Fruit fly (Drosophila melanogaster) whole organism, adult: Measurements from ENCODE around the gene CG5217.

Experiments
- CG11617 ChIP-seq: fragments of 200-800 bp; sonication (Bioruptor generic); optimal IDR thresholded peaks from 2 replicates; lab custom pipeline; 2017; ENCODE audit warnings: mild to moderate bottlenecking, missing biosample characterization, missing genetic modification reagents, missing genetic modification characterization
- CG12768 ChIP-seq: fragments of 200-800 bp; sonication (Bioruptor generic); optimal IDR thresholded peaks from 2 replicates; lab custom pipeline; 2017; ENCODE audit warnings: missing biosample characterization, missing genetic modification characterization, mild to moderate bottlenecking, moderate library complexity, missing genetic modification reagents
- CG14711 ChIP-seq: fragments of 200-800 bp; sonication (Bioruptor generic); optimal IDR thresholded peaks from 2 replicates; lab custom pipeline; 2018; ENCODE audit warnings: missing biosample characterization, mild to moderate bottlenecking, missing genetic modification characterization, moderate library complexity
- CG1620 ChIP-seq: fragments of 200-800 bp; sonication (Bioruptor generic); optimal IDR thresholded peaks from 2 replicates; lab custom pipeline; 2016; ENCODE audit warnings: missing biosample characterization, missing genetic modification characterization
- CG33017 ChIP-seq: fragments of 200-800 bp; sonication (Bioruptor generic); optimal IDR thresholded peaks from 2 replicates; lab custom pipeline; 2018; ENCODE audit warnings: missing biosample characterization, mild to moderate bottlenecking, missing genetic modification characterization, moderate library complexity
- CG5204 ChIP-seq: fragments of 200-800 bp; sonication (Bioruptor generic); optimal IDR thresholded peaks from 2 replicates; lab custom pipeline; 2016; ENCODE audit warnings: missing biosample characterization, missing genetic modification characterization
- CG7045 ChIP-seq: fragments of 200-800 bp; sonication (Bioruptor generic); optimal IDR thresholded peaks from 2 replicates; lab custom pipeline; 2017; ENCODE audit warnings: missing biosample characterization, mild to moderate bottlenecking, missing genetic modification characterization
- CG7101 ChIP-seq: fragments of 200-800 bp; sonication (Bioruptor generic); optimal IDR thresholded peaks from 2 replicates; lab custom pipeline; 2018; ENCODE audit warnings: missing biosample characterization, mild to moderate bottlenecking, missing genetic modification characterization, moderate library complexity
- Clk ChIP-seq: fragments of 200-800 bp; sonication (Bioruptor generic); optimal IDR thresholded peaks from 2 replicates; lab custom pipeline; 2017; ENCODE audit warnings: missing biosample characterization, missing genetic modification characterization
- Crg-1 ChIP-seq: fragments of 200-800 bp; sonication (Bioruptor generic); optimal IDR thresholded peaks from 2 replicates; lab custom pipeline; 2016; ENCODE audit warnings: missing biosample characterization, missing genetic modification characterization
- Hr96 ChIP-seq: fragments of 200-800 bp; sonication (Bioruptor generic); optimal IDR thresholded peaks from 2 replicates; lab custom pipeline; 2016; ENCODE audit warnings: missing biosample characterization, missing genetic modification characterization
- Mnt ChIP-seq: fragments of 200-800 bp; sonication (Bioruptor generic); optimal IDR thresholded peaks from 2 replicates; lab custom pipeline; 2016; ENCODE audit warnings: missing biosample characterization, mild to moderate bottlenecking, missing genetic modification characterization
- bab1 ChIP-seq: fragments of 200-800 bp; sonication (Bioruptor generic); optimal IDR thresholded peaks from 3 replicates; lab custom pipeline; 2019; ENCODE audit warnings: missing biosample characterization, mild to moderate bottlenecking, missing genetic modification characterization, moderate library complexity
- cic ChIP-seq: fragments of 200-800 bp; sonication (Bioruptor generic); optimal IDR thresholded peaks from 2 replicates; lab custom pipeline; 2017; ENCODE audit warnings: missing biosample characterization, mild to moderate bottlenecking, missing genetic modification characterization, moderate library complexity
- cnc ChIP-seq, 2 experiments: fragments of >200 bp; optimal IDR thresholded peaks; 2 replicates each; lab custom pipeline; 2017
- kay ChIP-seq: fragments of 200-800 bp; sonication (Bioruptor generic); peaks from one replicate; lab custom pipeline; 2016; ENCODE audit warnings: missing biosample characterization, missing genetic modification characterization, borderline replicate concordance
- ovo ChIP-seq: fragments of 200-800 bp; sonication (Bioruptor generic); optimal IDR thresholded peaks from 2 replicates; lab custom pipeline; 2016; ENCODE audit warnings: missing biosample characterization, missing genetic modification characterization
- pad ChIP-seq: fragments of 200-800 bp; sonication (Bioruptor generic); optimal IDR thresholded peaks from 3 replicates; lab custom pipeline; 2017; ENCODE audit warnings: missing biosample characterization, missing genetic modification characterization, mild to moderate bottlenecking, moderate library complexity, missing genetic modification reagents
- tj ChIP-seq: fragments of 200-800 bp; sonication (Bioruptor generic); optimal IDR thresholded peaks from 3 replicates; lab custom pipeline; 2017; ENCODE audit warnings: missing biosample characterization, mild to moderate bottlenecking, missing genetic modification characterization, moderate library complexity
- toe ChIP-seq: fragments of 200-800 bp; sonication (Bioruptor generic); optimal IDR thresholded peaks from 2 replicates; lab custom pipeline; 2016; ENCODE audit warnings: missing biosample characterization, missing genetic modification characterization

CG5217 gene

DNA sequence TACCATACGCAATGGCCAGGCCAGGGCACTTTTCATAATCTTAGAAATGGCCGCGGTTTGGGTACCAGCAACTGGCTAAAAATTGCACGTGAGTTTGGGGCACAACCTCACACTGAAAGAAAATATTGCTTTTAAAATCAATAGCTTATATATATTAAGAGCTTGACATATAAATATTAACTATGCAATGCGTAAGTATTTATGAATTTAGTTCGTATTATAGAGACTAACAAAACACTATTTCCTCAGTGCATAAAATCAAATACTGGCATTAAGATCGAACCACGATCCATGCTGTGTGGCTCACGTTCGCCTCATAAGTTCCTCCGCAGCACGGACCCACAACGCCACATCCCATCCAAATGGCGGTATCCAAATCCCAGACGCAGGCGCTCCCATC is 35.6 kb upstream of the CG5217 start:
- no peak for TF ChIP-seq ovo
- no peak for TF ChIP-seq CG1620 (GFP tag; lab: Kevin White, UChicago)
- TF ChIP-seq toe: no peak
- no peak for TF ChIP-seq CG7101
- TF ChIP-seq CG5204 (GFP tag; lab: Kevin White, UChicago): no peak
- TF ChIP-seq CG11617 (GFP tag; lab: Kevin White, UChicago): no peak
- TF ChIP-seq Crg-1 (GFP tag; lab: Kevin White, UChicago): no peak
- TF ChIP-seq CG14711: no peak
- TF ChIP-seq bab1 (GFP tag; lab: Kevin White, UChicago): no peak
- TF ChIP-seq cnc (optimal IDR thresholded peaks at IDR 0.05; lab: Kevin White, UChicago): no peak

- no peak for TF ChIP-seq CG11617 (GFP tag; lab: Kevin White, UChicago)
- TF ChIP-seq CG33017 (tag; lab: Kevin White, UChicago): no peak
- TF ChIP-seq Hr96: no peak
- TF ChIP-seq Crg-1 (GFP tag; lab: Kevin White, UChicago): no peak
- TF ChIP-seq cnc (optimal IDR thresholded peaks at IDR 0.05; lab: Kevin White, UChicago): no peak
- no peak for TF ChIP-seq CG7101
- TF ChIP-seq CG14711: no peak
- no peak for TF ChIP-seq CG5204 (GFP tag; lab: Kevin White, UChicago)
Measured at dm6 chr3R:19282832-19283231, 34.9 kb upstream of the CG5217 start.

dm6 chr3R:19282240-19282639 is 34.3 kb upstream of the CG5217 start:
- TF ChIP-seq CG1620 (GFP tag; lab: Kevin White, UChicago): no peak
- TF ChIP-seq Crg-1 (GFP tag; lab: Kevin White, UChicago): no peak
- no peak for TF ChIP-seq Clk
- no peak for TF ChIP-seq toe
- no peak for TF ChIP-seq CG7101
- no peak for TF ChIP-seq CG7045 (GFP tag; lab: Kevin White, UChicago)

DNA sequence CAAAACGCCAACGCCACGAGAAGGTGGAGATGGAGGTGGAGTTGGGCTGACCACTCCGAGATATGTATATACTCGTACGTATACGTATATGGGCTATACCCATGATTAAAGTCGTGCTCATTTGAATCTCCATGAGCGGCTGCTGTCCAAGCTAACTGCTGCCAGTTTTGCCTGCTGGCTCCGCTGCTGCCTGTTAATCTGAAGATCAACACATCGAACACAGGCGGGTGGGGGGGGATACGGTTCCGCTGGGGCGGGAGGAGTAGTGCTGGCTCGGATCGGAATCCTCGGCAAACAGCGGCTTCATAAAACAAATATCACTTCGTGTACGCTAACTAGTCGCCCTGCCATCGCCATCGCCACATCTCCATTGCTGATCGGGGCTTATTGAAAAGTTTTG is 28.2 kb upstream of the CG5217 start:
- TF ChIP-seq CG12768: no peak
- no peak for TF ChIP-seq CG11617 (GFP tag; lab: Kevin White, UChicago)
- no peak for TF ChIP-seq Clk
- TF ChIP-seq pad (GFP tag; lab: Kevin White, UChicago): no peak
- no peak for TF ChIP-seq Crg-1 (GFP tag; lab: Kevin White, UChicago)

DNA sequence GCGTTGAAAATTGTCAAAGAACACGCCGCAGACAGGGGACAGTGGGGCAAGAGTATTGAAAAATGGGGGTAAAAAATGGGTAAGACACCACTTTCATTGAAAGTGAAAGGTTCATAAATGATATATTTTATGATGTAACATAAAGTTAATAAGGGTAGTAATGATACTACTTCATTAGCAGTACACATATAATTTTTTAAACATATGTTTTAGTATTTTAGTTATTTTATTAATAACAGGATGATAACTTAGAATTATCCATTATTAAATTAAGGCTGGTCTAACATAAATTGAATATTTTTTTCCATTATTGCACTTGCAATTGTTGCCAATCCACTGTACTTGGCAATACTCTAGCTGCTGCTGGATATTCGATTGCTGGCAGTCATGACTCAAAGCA is 26.1 kb upstream of the CG5217 start:
- TF ChIP-seq CG12768: no peak
- no peak for TF ChIP-seq ovo
- TF ChIP-seq toe: no peak
- TF ChIP-seq CG7101: no peak
- no peak for TF ChIP-seq Mnt (GFP tag; lab: Kevin White, UChicago)
- no peak for TF ChIP-seq cic

DNA sequence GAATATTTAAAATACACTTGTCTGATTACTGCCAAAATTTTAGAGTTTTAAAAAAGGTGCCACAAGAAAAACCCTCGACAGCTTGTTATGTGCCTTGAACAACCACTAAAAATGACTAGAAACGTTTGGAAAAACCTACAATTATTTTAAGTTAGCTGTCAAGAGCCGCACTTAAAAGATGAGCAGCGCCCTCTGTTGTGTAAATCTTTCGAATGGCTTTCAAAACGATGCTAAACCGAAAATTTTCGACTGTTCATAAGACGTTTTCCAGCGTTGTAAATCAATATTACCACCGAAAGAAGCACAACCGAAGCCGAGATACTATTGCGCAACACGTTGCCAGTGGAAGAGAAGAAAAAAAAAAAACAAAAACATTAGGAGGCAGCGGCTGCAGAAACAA is 23.2 kb upstream of the CG5217 start:
- TF ChIP-seq tj (GFP tag; lab: Kevin White, UChicago) (no peak), toe (no peak), CG14711 (no peak), Crg-1 (GFP tag; lab: Kevin White, UChicago) (no peak), CG12768 (no peak), CG1620 (GFP tag; lab: Kevin White, UChicago) (no peak), CG33017 (tag; lab: Kevin White, UChicago) (no peak), Clk (no peak), CG7101 (no peak), cic (no peak), bab1 (GFP tag; lab: Kevin White, UChicago) (no peak), cnc (optimal IDR thresholded peaks at IDR 0.05; lab: Kevin White, UChicago) (no peak), Mnt (GFP tag; lab: Kevin White, UChicago) (no peak), CG5204 (GFP tag; lab: Kevin White, UChicago) (no peak)

dm6 chr3R:19264789-19265188 is 16.9 kb upstream of the CG5217 start:
- TF ChIP-seq cic (no peak), ovo (no peak), CG33017 (tag; lab: Kevin White, UChicago) (no peak), CG14711 (no peak), toe (no peak), CG7101 (no peak), CG12768 (no peak), Mnt (GFP tag; lab: Kevin White, UChicago) (no peak), cnc (optimal IDR thresholded peaks at IDR 0.05; lab: Kevin White, UChicago) (no peak), Crg-1 (GFP tag; lab: Kevin White, UChicago) (no peak), CG1620 (GFP tag; lab: Kevin White, UChicago) (no peak), kay (no peak)

- TF ChIP-seq tj (GFP tag; lab: Kevin White, UChicago): peak; percentile 33
- peak; percentile 15 for TF ChIP-seq kay
- no peak for TF ChIP-seq Mnt (GFP tag; lab: Kevin White, UChicago)
Measured at dm6 chr3R:19256477-19256876, 8.5 kb upstream of the CG5217 start, which contains the start of gene CG14280. Gene CG14280 (plus strand): TSS chr3R:19256777.

DNA sequence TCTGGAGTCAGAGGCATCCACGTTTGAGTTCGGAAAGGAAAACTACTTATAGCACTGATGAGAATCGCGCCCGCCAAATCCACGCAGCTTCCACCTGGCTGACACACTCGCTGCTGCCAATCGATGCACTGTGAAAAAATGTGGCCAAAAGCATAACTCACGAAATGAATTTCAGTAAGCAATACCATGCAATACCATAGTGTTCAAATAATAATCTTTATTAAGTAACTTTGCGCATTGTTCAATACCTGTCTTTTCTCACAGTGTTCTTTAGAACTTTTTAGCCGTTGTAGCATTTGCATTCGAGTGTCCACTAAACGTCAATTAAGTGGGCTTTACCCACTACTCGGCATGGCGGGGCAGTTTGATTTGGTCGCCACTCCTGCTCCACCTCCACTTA is 7.3 kb upstream of the CG5217 start:
- TF ChIP-seq CG12768 (no peak), Clk (no peak), bab1 (GFP tag; lab: Kevin White, UChicago) (no peak), Hr96 (no peak), Mnt (GFP tag; lab: Kevin White, UChicago) (no peak), ovo (no peak), CG7101 (no peak), CG7045 (GFP tag; lab: Kevin White, UChicago) (no peak), pad (GFP tag; lab: Kevin White, UChicago) (no peak), kay (no peak), cnc (optimal IDR thresholded peaks at IDR 0.05; lab: Kevin White, UChicago) (no peak)
